Fruit fly (Drosophila melanogaster): ENCODE results near the gene NPF.

DNA sequence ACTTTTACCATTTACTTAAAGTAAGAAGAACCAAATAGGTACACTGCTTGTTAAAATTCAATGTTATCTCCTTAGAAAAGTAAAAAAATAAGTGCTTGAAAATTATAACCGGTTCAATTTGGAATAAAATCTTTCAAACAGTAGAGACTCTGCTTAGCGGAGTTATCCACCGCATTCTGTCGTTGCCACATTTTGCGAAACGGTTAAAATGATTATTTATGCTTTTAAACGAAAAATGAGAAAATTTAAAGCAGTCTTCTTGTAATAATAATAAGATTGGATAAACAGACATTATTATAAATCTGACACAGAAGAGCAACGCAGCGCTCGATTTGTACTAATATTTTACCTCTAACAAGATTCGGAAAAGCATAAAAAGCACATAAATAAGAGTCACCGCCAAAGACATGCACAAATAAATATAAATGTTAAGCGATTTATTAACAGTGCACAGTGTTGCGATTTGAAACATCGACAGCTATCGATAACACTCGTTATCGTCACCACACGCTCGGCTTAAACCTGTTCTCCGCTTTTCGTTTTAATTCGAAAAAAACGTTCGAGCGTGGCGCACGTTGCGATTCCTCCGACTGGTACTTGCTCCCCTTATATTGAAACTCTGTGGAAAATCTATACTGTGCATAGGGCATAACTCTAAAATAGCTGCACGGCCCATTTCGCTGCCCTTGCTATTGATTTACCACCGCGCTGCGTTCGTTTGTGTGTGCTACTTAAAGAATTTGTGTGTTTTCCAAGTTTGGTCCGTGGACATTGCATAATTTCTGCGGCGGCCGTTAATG lies 15.9 kb downstream of the NPF start, which contains the start of gene Fas1:
- no peak for TF ChIP-seq CG8478 (optimal IDR thresholded peaks at IDR 0.05)
- TF ChIP-seq pan (optimal IDR thresholded peaks at IDR 0.05): no peak
- TF ChIP-seq Dll (optimal IDR thresholded peaks at IDR 0.05): no peak
